Worm (Caenorhabditis elegans) whole organism, L4 larva: ENCODE data around the gene rom-2.
A peak's percentile ranks its signal among the peaks of the same experiment; 100 is the strongest.

Experiments
- T20F7.1 ChIP-seq: fragments of 200-800 bp; sonication (Bioruptor generic); optimal IDR thresholded peaks from 2 replicates; lab custom pipeline; 2018; ENCODE audit warnings: mild to moderate bottlenecking, missing genetic modification characterization, missing compliant biosample characterization
- Y5F2A.4 ChIP-seq: fragments of 200-800 bp; sonication (Bioruptor generic); optimal IDR thresholded peaks from 2 replicates; lab custom pipeline; 2018; ENCODE audit warnings: mild to moderate bottlenecking, missing genetic modification characterization, missing compliant biosample characterization
- aha-1 ChIP-seq: fragments of 150-350 bp; peaks from one replicate; lab custom pipeline; 2014; ENCODE audit warnings: missing biosample characterization, missing genetic modification characterization
- ama-1 ChIP-seq: fragments of 150-350 bp; optimal IDR thresholded peaks from 2 replicates; lab custom pipeline; 2014; ENCODE audit warnings: inconsistent platforms, mixed read lengths
- attf-4 ChIP-seq: sonication (generic microtip); optimal IDR thresholded peaks from 3 replicates; lab custom pipeline; 2017; ENCODE audit warnings: missing biosample characterization, missing genetic modification characterization
- ceh-32 ChIP-seq: sonication (generic microtip); optimal IDR thresholded peaks from 2 replicates; lab custom pipeline; 2016; ENCODE audit warnings: mild to moderate bottlenecking, missing genetic modification characterization, missing compliant biosample characterization; ENCODE audit not compliant: poor library complexity
- ceh-82 ChIP-seq: sonication (generic microtip); optimal IDR thresholded peaks from 2 replicates; lab custom pipeline; 2017; ENCODE audit warnings: missing biosample characterization, missing genetic modification characterization
- ces-1 ChIP-seq: fragments of 150-350 bp; sonication (generic microtip); optimal IDR thresholded peaks from 4 replicates; lab custom pipeline; 2014; ENCODE audit warnings: missing biosample characterization, missing genetic modification reagents, missing genetic modification characterization
- cey-2 ChIP-seq: sonication (generic microtip); optimal IDR thresholded peaks from 3 replicates; lab custom pipeline; 2017; ENCODE audit warnings: missing genetic modification characterization, mild to moderate bottlenecking, missing compliant biosample characterization, antibody characterized with exemption, borderline replicate concordance; ENCODE audit not compliant: insufficient read depth
- daf-16 ChIP-seq, 3 experiments: sonication (generic microtip); optimal IDR thresholded peaks; 2 replicates each; lab custom pipeline; 2016 to 2017; ENCODE audit warnings: missing genetic modification characterization in 3 of 3, missing genetic modification reagents in 3 of 3, mild to moderate bottlenecking in 2 of 3, missing compliant biosample characterization in 2 of 3, missing biosample characterization in 1 of 3, moderate library complexity in 1 of 3
- dmd-6 ChIP-seq: fragments of 200-800 bp; sonication (Bioruptor generic); IDR thresholded peaks from 2 replicates; pipeline ENCODE4 v1.3.6; 2022; ENCODE audit warnings: missing genetic modification reagents, missing genetic modification characterization, missing compliant biosample characterization
- dmd-8 ChIP-seq: fragments of 200-800 bp; sonication (Bioruptor generic); IDR thresholded peaks from 2 replicates; pipeline ENCODE4 v1.3.6; 2022; ENCODE audit warnings: missing genetic modification characterization, missing compliant biosample characterization
- dve-1 ChIP-seq: sonication (generic microtip); optimal IDR thresholded peaks from 2 replicates; lab custom pipeline; 2017; ENCODE audit warnings: antibody characterized with exemption, mild to moderate bottlenecking, missing genetic modification characterization, missing compliant biosample characterization; ENCODE audit not compliant: insufficient read depth
- egl-27 ChIP-seq: sonication (generic microtip); optimal IDR thresholded peaks from 3 replicates; lab custom pipeline; 2017; ENCODE audit warnings: missing biosample characterization, missing genetic modification reagents, missing genetic modification characterization
- hif-1 ChIP-seq, 2 experiments: sonication (generic microtip); optimal IDR thresholded peaks; 2 replicates each; lab custom pipeline; 2016 to 2017; ENCODE audit warnings: missing compliant biosample characterization in 2 of 2, missing genetic modification characterization in 2 of 2, missing genetic modification reagents in 2 of 2, missing genotype in 2 of 2, mild to moderate bottlenecking in 1 of 2
- hlh-11 ChIP-seq: fragments of 200-800 bp; sonication (Bioruptor generic); optimal IDR thresholded peaks from 2 replicates; lab custom pipeline; 2018; ENCODE audit warnings: mild to moderate bottlenecking, missing genetic modification characterization, missing compliant biosample characterization
- hlh-30 ChIP-seq: sonication (generic microtip); optimal IDR thresholded peaks from 2 replicates; lab custom pipeline; 2017; ENCODE audit warnings: antibody characterized with exemption, mild to moderate bottlenecking, missing genetic modification characterization, missing compliant biosample characterization; ENCODE audit not compliant: insufficient read depth
- lin-1 ChIP-seq: fragments of 200-800 bp; sonication (Bioruptor generic); IDR thresholded peaks from 2 replicates; pipeline ENCODE4 v1.3.6; 2022; ENCODE audit warnings: missing genetic modification reagents, missing genetic modification characterization, missing compliant biosample characterization
- lin-38 ChIP-seq: fragments of 200-800 bp; sonication (Bioruptor generic); IDR thresholded peaks from 2 replicates; pipeline ENCODE4 v1.3.6; 2022; ENCODE audit warnings: missing genetic modification reagents, missing genetic modification characterization, missing compliant biosample characterization
- lir-3 ChIP-seq: sonication (generic microtip); optimal IDR thresholded peaks from 2 replicates; lab custom pipeline; 2016; ENCODE audit warnings: mild to moderate bottlenecking, missing genetic modification characterization, missing compliant biosample characterization
- lsy-2 ChIP-seq, 2 experiments: fragments of 150-350 bp in 1 of 2; sonication (generic microtip) in 1 of 2; optimal IDR thresholded peaks; 2 replicates each; lab custom pipeline; 2014 to 2017; ENCODE audit warnings: missing biosample characterization in 2 of 2, missing genetic modification characterization in 2 of 2
- madf-9 ChIP-seq: fragments of 200-800 bp; sonication (Bioruptor generic); conservative IDR thresholded peaks from 2 replicates; pipeline ENCODE4 v1.3.6; 2022; ENCODE audit warnings: missing genetic modification reagents, missing genetic modification characterization, missing compliant biosample characterization
- mdl-1 ChIP-seq, 2 experiments: fragments of 150-350 bp in 1 of 2; sonication (generic microtip) in 1 of 2; optimal IDR thresholded peaks; 2 replicates each; lab custom pipeline; 2014 to 2017; ENCODE audit warnings: missing biosample characterization in 2 of 2, missing genetic modification characterization in 2 of 2
- mep-1 ChIP-seq: fragments of 150-350 bp; sonication (generic microtip); optimal IDR thresholded peaks from 3 replicates; lab custom pipeline; 2014; ENCODE audit warnings: missing biosample characterization, missing genetic modification characterization
- mes-2 ChIP-seq: sonication (generic microtip); optimal IDR thresholded peaks from 2 replicates; lab custom pipeline; 2016; ENCODE audit warnings: missing genotype, mild to moderate bottlenecking, missing genetic modification characterization, missing compliant biosample characterization; ENCODE audit not compliant: poor library complexity, severe bottlenecking
- mxl-3 ChIP-seq: fragments of 200-800 bp; sonication (Bioruptor generic); optimal IDR thresholded peaks from 2 replicates; lab custom pipeline; 2018; ENCODE audit warnings: mild to moderate bottlenecking, missing genetic modification characterization, missing compliant biosample characterization
- nhr-102 ChIP-seq: sonication (generic microtip); optimal IDR thresholded peaks from 2 replicates; lab custom pipeline; 2016; ENCODE audit warnings: mild to moderate bottlenecking, missing genetic modification characterization, moderate library complexity, missing compliant biosample characterization
- nhr-11 ChIP-seq: fragments of 150-350 bp; optimal IDR thresholded peaks from 2 replicates; lab custom pipeline; 2014; ENCODE audit warnings: missing biosample characterization, missing genetic modification characterization
- nhr-28 ChIP-seq: fragments of 150-350 bp; optimal IDR thresholded peaks from 2 replicates; lab custom pipeline; 2014; ENCODE audit warnings: missing biosample characterization, missing genetic modification characterization
- nhr-77 ChIP-seq: fragments of 150-350 bp; optimal IDR thresholded peaks from 2 replicates; lab custom pipeline; 2014; ENCODE audit warnings: missing biosample characterization, missing genetic modification characterization
- pqm-1 ChIP-seq: sonication (generic microtip); optimal IDR thresholded peaks from 2 replicates; lab custom pipeline; 2017; ENCODE audit warnings: missing biosample characterization, missing genetic modification characterization
- rbr-2 ChIP-seq: sonication (generic microtip); optimal IDR thresholded peaks from 2 replicates; lab custom pipeline; 2016; ENCODE audit warnings: missing genotype, missing genetic modification characterization, missing compliant biosample characterization
- set-16 ChIP-seq: fragments of 200-800 bp; sonication (Bioruptor generic); IDR thresholded peaks from 2 replicates; pipeline ENCODE4 v1.3.6; 2022; ENCODE audit warnings: missing genetic modification reagents, missing genetic modification characterization, missing compliant biosample characterization
- snpc-1.2 ChIP-seq: fragments of 200-800 bp; sonication (Bioruptor generic); IDR thresholded peaks from 2 replicates; pipeline ENCODE4 v1.3.6; 2022; ENCODE audit warnings: missing genetic modification reagents, missing genetic modification characterization, missing compliant biosample characterization
- spr-1 ChIP-seq: sonication (generic microtip); optimal IDR thresholded peaks from 2 replicates; lab custom pipeline; 2016; ENCODE audit warnings: mild to moderate bottlenecking, missing genetic modification characterization, missing compliant biosample characterization
- tra-1 ChIP-seq: fragments of 200-800 bp; sonication (Bioruptor generic); IDR thresholded peaks from 2 replicates; pipeline ENCODE4 v1.3.6; 2022; ENCODE audit warnings: missing genetic modification reagents, missing genetic modification characterization, missing compliant biosample characterization
- unc-62 ChIP-seq, 3 experiments: fragments of 150-350 bp in 1 of 3; sonication (generic microtip); optimal IDR thresholded peaks in 2 of 3; peaks in 1 of 3; 1 replicate in 1 of 3; 2 replicates in 2 of 3; lab custom pipeline; 2014 to 2017; ENCODE audit warnings: missing biosample characterization in 3 of 3, missing genetic modification characterization in 3 of 3, missing genetic modification reagents in 3 of 3, missing genotype in 1 of 3
- vab-7 ChIP-seq: fragments of 200-800 bp; sonication (Bioruptor generic); IDR thresholded peaks from 2 replicates; pipeline ENCODE4 v1.3.6; 2022; ENCODE audit warnings: missing genetic modification reagents, missing genetic modification characterization, missing compliant biosample characterization

The rom-2 gene

DNA sequence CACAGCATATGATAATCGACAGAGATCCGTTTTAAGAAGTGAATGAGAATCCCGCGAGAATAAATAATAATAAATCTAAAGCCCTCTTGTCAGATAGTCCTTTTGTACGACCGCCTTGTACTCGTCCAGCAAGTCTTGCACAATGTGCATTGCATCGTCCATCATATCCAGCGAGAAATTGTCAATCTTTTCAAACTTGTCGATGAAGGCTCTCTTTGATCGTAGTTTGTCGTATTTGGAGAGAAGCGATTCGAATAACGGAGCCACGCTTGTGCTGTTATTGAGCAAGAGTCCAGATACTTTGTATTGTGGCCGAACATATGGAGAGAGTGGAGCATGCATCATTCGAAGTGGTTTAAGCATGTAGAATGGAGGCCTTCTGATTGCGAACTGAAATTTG, 31.1 kb upstream of the rom-2 start (continued):
- no peak for TF ChIP-seq ceh-32 (tag; lab: Kevin White, UChicago)
- TF ChIP-seq mxl-3 = no peak
- no peak for TF ChIP-seq nhr-11 (tag; lab: Kevin White, UChicago)
- no peak for TF ChIP-seq hlh-11 (tag; lab: Kevin White, UChicago)
- TF ChIP-seq lir-3 (tag; lab: Kevin White, UChicago) = no peak
- TF ChIP-seq set-16 (GFP tag; lab: Robert Waterston, UW) = no peak
- TF ChIP-seq tra-1 (GFP tag; lab: Robert Waterston, UW) = 0 out of 2 replicates have a peak, but pooled peaks have one; percentile 24
- TF ChIP-seq, all 104 proteins: peak for 12

DNA sequence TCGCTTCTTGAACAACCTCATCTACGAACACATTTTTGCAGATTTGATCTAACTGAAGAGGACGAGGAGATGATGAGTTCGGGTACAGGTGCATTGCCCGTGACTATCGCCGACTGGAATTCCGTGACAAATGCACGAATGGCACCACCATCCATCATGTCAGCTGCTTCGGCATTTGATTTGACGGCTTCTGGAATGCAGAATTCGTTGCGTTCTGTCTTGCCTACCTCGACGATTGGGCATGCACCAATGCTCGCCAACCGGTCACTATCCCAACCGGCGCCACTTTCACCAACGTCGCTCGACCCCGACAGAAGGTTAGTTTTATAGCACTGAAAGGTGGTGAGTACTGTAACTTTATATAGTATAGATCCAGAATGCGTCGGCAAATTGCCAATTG, 28.0 kb upstream of the rom-2 start:
- peak; percentile 45 for TF ChIP-seq set-16 (GFP tag; lab: Robert Waterston, UW)
- TF ChIP-seq dmd-8 (GFP tag; lab: Robert Waterston, UW) = 0 out of 2 replicates have a peak, but pooled peaks have one; percentile 22
- no peak for TF ChIP-seq ces-1 (GFP tag; lab: Kevin White, UChicago)
- peak; percentile 75 for TF ChIP-seq aha-1
- TF ChIP-seq unc-62 (GFP tag; optimal IDR thresholded peaks at IDR 0.05 in 1 of 2; lab: Kevin White, UChicago) = peak in 1 of 2 experiments; percentile 33
- no peak for TF ChIP-seq unc-62 (tag; optimal IDR thresholded peaks at IDR 0.05; lab: Kevin White, UChicago)

DNA sequence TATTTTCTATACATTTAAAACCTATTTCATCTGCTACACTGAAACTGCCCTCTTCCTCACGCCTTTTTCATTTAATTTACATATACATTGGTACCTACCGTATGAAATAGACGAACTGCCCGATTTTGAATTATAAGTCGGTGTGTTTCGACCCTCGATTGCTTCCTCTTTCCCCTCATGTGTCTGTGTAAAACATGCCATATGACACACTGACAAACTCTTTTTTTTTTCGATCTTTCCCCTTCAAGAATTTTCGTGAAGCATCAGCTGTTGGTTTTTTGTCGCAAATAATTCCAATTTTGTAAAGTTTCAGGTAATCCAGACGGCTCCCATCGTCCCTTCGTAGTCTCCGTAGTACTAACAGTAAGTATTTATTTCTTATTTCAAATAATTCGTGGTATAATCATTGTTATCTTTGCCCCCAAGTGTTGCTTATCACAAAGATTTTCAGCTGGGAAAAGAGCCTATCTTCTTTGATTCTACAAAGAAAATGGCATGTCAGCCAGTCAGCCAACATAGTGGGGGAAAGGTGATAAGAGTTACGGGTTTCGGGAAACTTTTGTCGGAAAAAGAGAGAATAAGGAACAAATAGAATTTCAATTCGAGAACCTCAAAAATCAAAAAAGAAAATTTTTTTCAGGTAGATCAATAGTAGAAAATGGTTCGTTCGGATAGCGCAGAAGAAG, 26.5 kb upstream of the rom-2 start:
- TF ChIP-seq rbr-2 (tag; lab: Kevin White, UChicago) (no peak), Y5F2A.4 (no peak), hif-1 (tag; optimal IDR thresholded peaks at IDR 0.05; lab: Kevin White, UChicago) (no peak), hlh-30 (tag; lab: Kevin White, UChicago) (peak; percentile 55), ama-1 (no peak), ceh-82 (tag; lab: Kevin White, UChicago) (no peak), pqm-1 (peak; percentile 87), mep-1 (tag; lab: Kevin White, UChicago) (peak; percentile 5), lsy-2 (tag; optimal IDR thresholded peaks at IDR 0.05; lab: Kevin White, UChicago) (peak in 1 of 2 experiments; percentile 28), nhr-77 (tag; lab: Kevin White, UChicago) (peak; percentile 42), nhr-28 (peak; percentile 77), lin-1 (GFP tag; lab: Robert Waterston, UW) (no peak), mdl-1 (tag; optimal IDR thresholded peaks at IDR 0.05; lab: Kevin White, UChicago) (no peak), dmd-6 (GFP tag; lab: Robert Waterston, UW) (peak; percentile 53), daf-16 (GFP tag; optimal IDR thresholded peaks at IDR 0.05; lab: Kevin White, UChicago) (no peak), daf-16 (tag; optimal IDR thresholded peaks at IDR 0.05; lab: Kevin White, UChicago) (peak; percentile 84), spr-1 (tag; lab: Kevin White, UChicago) (no peak), nhr-102 (tag; lab: Kevin White, UChicago) (no peak), mes-2 (tag; lab: Kevin White, UChicago) (peak; percentile 11), tra-1 (GFP tag; lab: Robert Waterston, UW) (no peak), cey-2 (no peak), ces-1 (GFP tag; lab: Kevin White, UChicago) (no peak), egl-27 (no peak), T20F7.1 (GFP tag; lab: Kevin White, UChicago) (no peak), attf-4 (no peak), lin-38 (GFP tag; lab: Robert Waterston, UW) (no peak), madf-9 (GFP tag; lab: Robert Waterston, UW) (no peak; the same call in 1 of the 2 replicates), vab-7 (GFP tag; lab: Robert Waterston, UW) (no peak), snpc-1.2 (GFP tag; lab: Robert Waterston, UW) (no peak), dve-1 (tag; lab: Kevin White, UChicago) (peak; percentile 57)
- TF ChIP-seq, all 104 proteins: peak for 10
